Worm (Caenorhabditis elegans): ENCODE results near the gene T05A8.6.

- no peak for TF ChIP-seq ets-7 (tag; optimal IDR thresholded peaks at IDR 0.05)
- no peak for TF ChIP-seq hmg-4 (GFP tag; optimal IDR thresholded peaks at IDR 0.05)
- TF ChIP-seq aly-1 (tag; optimal IDR thresholded peaks at IDR 0.05): no peak
- TF ChIP-seq ama-1 (optimal IDR thresholded peaks at IDR 0.05): no peak
- TF ChIP-seq tbx-11 (GFP tag; IDR thresholded peaks at IDR 0.05): no peak
These were observed 35.4 kb upstream of the T05A8.6 start, which contains the start of gene fbxb-111 for ce11 chrII:2774904-2775303.
